Fruit fly (Drosophila melanogaster) whole organism, pupa: ENCODE results near the gene Oatp33Ea.

ENCODE experiments used
- CG10348 ChIP-seq: fragments of 200-800 bp; sonication (Bioruptor generic); IDR thresholded peaks from 2 replicates; pipeline ENCODE4 v1.3.6; 2022; ENCODE audit warnings: missing biosample characterization, missing genetic modification characterization
- CG12605 ChIP-seq: fragments of 200-800 bp; sonication (Bioruptor generic); IDR thresholded peaks from 2 replicates; pipeline ENCODE4 v1.3.6; 2022; ENCODE audit warnings: missing biosample characterization, missing genetic modification characterization
- CG13204 ChIP-seq: fragments of 200-800 bp; sonication (Bioruptor generic); optimal IDR thresholded peaks from 2 replicates; lab custom pipeline; 2018; ENCODE audit warnings: missing biosample characterization, mild to moderate bottlenecking, missing genetic modification characterization, moderate library complexity
- CG14655 ChIP-seq: fragments of 200-800 bp; sonication (Bioruptor generic); optimal IDR thresholded peaks from 3 replicates; lab custom pipeline; 2017; ENCODE audit warnings: mild to moderate bottlenecking, missing biosample characterization, missing genetic modification reagents, missing genetic modification characterization
- CG15710 ChIP-seq: fragments of 200-800 bp; sonication (Bioruptor generic); optimal IDR thresholded peaks from 2 replicates; lab custom pipeline; 2018; ENCODE audit warnings: missing biosample characterization, mild to moderate bottlenecking, missing genetic modification characterization, moderate library complexity
- CG17806 ChIP-seq: fragments of 200-800 bp; sonication (Bioruptor generic); optimal IDR thresholded peaks from 2 replicates; lab custom pipeline; 2018; ENCODE audit warnings: missing biosample characterization, mild to moderate bottlenecking, missing genetic modification characterization, moderate library complexity
- CG32121 ChIP-seq: fragments of 200-800 bp; sonication (Bioruptor generic); IDR thresholded peaks from 2 replicates; pipeline ENCODE4 v1.3.6; 2022; ENCODE audit warnings: missing biosample characterization, missing genetic modification characterization
- CG34367 ChIP-seq: fragments of 200-800 bp; sonication (Bioruptor generic); optimal IDR thresholded peaks from 2 replicates; lab custom pipeline; 2018; ENCODE audit warnings: missing biosample characterization, mild to moderate bottlenecking, missing genetic modification characterization
- CG4496 ChIP-seq: fragments of 200-800 bp; sonication (Bioruptor generic); IDR thresholded peaks from 3 replicates; pipeline ENCODE4 v1.3.6; 2022; ENCODE audit warnings: missing biosample characterization, missing genetic modification characterization
- CG8159 ChIP-seq: fragments of 200-800 bp; sonication (Bioruptor generic); optimal IDR thresholded peaks from 3 replicates; lab custom pipeline; 2018; ENCODE audit warnings: missing biosample characterization, mild to moderate bottlenecking, missing genetic modification characterization, moderate library complexity
- CG8301 ChIP-seq: fragments of 200-800 bp; sonication (Bioruptor generic); optimal IDR thresholded peaks from 2 replicates; lab custom pipeline; 2018; ENCODE audit warnings: missing biosample characterization, mild to moderate bottlenecking, missing genetic modification characterization
- CG9948 ChIP-seq: fragments of 200-800 bp; sonication (Bioruptor generic); optimal IDR thresholded peaks from 2 replicates; lab custom pipeline; 2018; ENCODE audit warnings: missing biosample characterization, mild to moderate bottlenecking, missing genetic modification characterization, moderate library complexity
- D1 ChIP-seq: fragments of 200-800 bp; sonication (Bioruptor generic); optimal IDR thresholded peaks from 2 replicates; lab custom pipeline; 2018; ENCODE audit warnings: missing biosample characterization, mild to moderate bottlenecking, missing genetic modification characterization, moderate library complexity
- EcR ChIP-seq: fragments of 200-800 bp; sonication (Bioruptor generic); optimal IDR thresholded peaks from 3 replicates; lab custom pipeline; 2019; ENCODE audit warnings: missing biosample characterization, missing genetic modification characterization, mild to moderate bottlenecking, moderate library complexity, missing genetic modification reagents
- Ets98B ChIP-seq: fragments of 200-800 bp; sonication (Bioruptor generic); IDR thresholded peaks from 2 replicates; pipeline ENCODE4 v1.3.6; 2022; ENCODE audit warnings: missing biosample characterization, missing genetic modification characterization
- Pif1A ChIP-seq: fragments of 200-800 bp; sonication (Bioruptor generic); optimal IDR thresholded peaks from 3 replicates; lab custom pipeline; 2016; ENCODE audit warnings: missing biosample characterization, missing genetic modification characterization
- Pif1B ChIP-seq: fragments of 200-800 bp; sonication (Bioruptor generic); optimal IDR thresholded peaks from 3 replicates; lab custom pipeline; 2016; ENCODE audit warnings: missing biosample characterization, missing genetic modification characterization
- Snoo ChIP-seq: fragments of 200-800 bp; sonication (Bioruptor generic); optimal IDR thresholded peaks from 3 replicates; lab custom pipeline; 2017; ENCODE audit warnings: missing biosample characterization, mild to moderate bottlenecking, missing genetic modification characterization, inconsistent platforms
- fd96Ca ChIP-seq: fragments of 200-800 bp; sonication (Bioruptor generic); IDR thresholded peaks from 3 replicates; pipeline ENCODE4 v1.3.6; 2022; ENCODE audit warnings: missing biosample characterization, missing genetic modification characterization
- gl ChIP-seq: fragments of 200-800 bp; sonication (Bioruptor generic); optimal IDR thresholded peaks from 2 replicates; lab custom pipeline; 2018; ENCODE audit warnings: missing biosample characterization, mild to moderate bottlenecking, missing genetic modification characterization
- rn ChIP-seq: fragments of 200-800 bp; sonication (Bioruptor generic); IDR thresholded peaks from 2 replicates; pipeline ENCODE4 v1.3.6; 2022; ENCODE audit warnings: missing biosample characterization, missing genetic modification characterization

Gene Oatp33Ea

DNA sequence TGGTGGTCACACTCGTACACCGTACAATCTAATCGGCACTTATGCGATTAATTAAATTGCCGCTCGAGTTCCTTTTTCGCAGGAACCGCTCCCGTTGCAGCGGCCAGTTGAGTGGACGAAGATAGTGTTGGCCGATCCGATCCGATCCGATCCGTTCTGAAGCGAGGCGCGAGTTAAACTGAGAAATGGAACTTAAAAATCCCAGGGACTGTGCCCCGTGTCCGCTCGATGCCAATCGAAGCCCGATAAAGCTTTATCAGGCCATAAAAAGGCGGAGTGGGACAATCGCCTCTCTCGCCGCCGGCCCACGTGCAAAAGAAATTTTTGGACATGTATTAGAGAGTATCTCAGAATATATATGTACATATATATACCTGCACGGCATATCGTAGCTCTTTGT lies at the start of gene Oatp33Ea:
TSS of gene Oatp33Ea (minus strand) at position 182 of the 400 bp plus-strand sequence.
- TF ChIP-seq CG32121 (GFP tag; lab: Robert Waterston, UW) (no peak), CG14655 (GFP tag; lab: Kevin White, UChicago) (no peak), rn (GFP tag; lab: Robert Waterston, UW) (no peak), fd96Ca (GFP tag; lab: Robert Waterston, UW) (no peak)

- peak; percentile 30 for TF ChIP-seq EcR
- no peak for TF ChIP-seq CG34367 (tag; lab: Kevin White, UChicago)
- TF ChIP-seq CG15710 = no peak
- no peak for TF ChIP-seq CG13204
- no peak for TF ChIP-seq Snoo
Measured at dm6 chr2L:12495196-12495595, 49.5 kb upstream of the Oatp33Ea start.

dm6 chr2L:12493771-12494317 lies 48.1 kb upstream of the Oatp33Ea start:
- peak; percentile 16 for TF ChIP-seq Snoo
- TF ChIP-seq CG15710 = no peak
- peak; percentile 73; the same call in 1 of the 2 replicates for TF ChIP-seq CG12605
- no peak for TF ChIP-seq rn (GFP tag; lab: Robert Waterston, UW)
- no peak for TF ChIP-seq CG9948 (tag; lab: Kevin White, UChicago)
- TF ChIP-seq CG4496 (GFP tag; lab: Robert Waterston, UW) = peak; percentile 35; the same call in 1 of the 3 replicates
- TF ChIP-seq, all 21 proteins: peak for 3

- TF ChIP-seq CG34367 (tag; lab: Kevin White, UChicago) (no peak), CG10348 (no peak), fd96Ca (GFP tag; lab: Robert Waterston, UW) (no peak), CG32121 (GFP tag; lab: Robert Waterston, UW) (0 out of 2 replicates have a peak, but pooled peaks have one; percentile 60)
Measured at dm6 chr2L:12493101-12493770, 47.5 kb upstream of the Oatp33Ea start.

- TF ChIP-seq EcR (peak; percentile 78), CG8301 (tag; lab: Kevin White, UChicago) (no peak), CG4496 (GFP tag; lab: Robert Waterston, UW) (no peak), Pif1B (no peak)
- TF ChIP-seq, all 21 proteins: peak for 1
Measured at dm6 chr2L:12489470-12489869, 43.7 kb upstream of the Oatp33Ea start.

DNA sequence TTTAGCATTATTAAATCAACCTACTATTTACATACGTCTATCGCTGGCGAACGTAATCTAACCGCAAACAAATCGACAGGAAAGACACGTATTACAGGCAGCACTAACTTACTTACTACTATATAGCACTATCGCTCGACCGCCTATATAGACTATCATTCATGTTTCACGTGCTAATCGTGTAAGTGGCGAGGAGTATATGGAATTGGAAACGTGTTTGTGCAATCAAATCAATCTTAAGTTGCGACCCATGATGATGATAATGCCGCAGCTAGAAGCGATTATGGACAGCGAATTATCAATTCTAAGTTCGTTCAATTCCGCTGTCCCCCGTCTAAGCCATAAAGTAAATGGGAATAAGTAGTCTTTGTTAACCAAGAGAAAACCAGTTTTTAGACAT lies 42.1 kb upstream of the Oatp33Ea start:
- TF ChIP-seq rn (GFP tag; lab: Robert Waterston, UW) (no peak), CG34367 (tag; lab: Kevin White, UChicago) (no peak), CG8301 (tag; lab: Kevin White, UChicago) (no peak), Pif1A (GFP tag; lab: Kevin White, UChicago) (no peak), Pif1B (no peak), EcR (no peak), CG15710 (no peak), gl (tag; lab: Kevin White, UChicago) (no peak), CG4496 (GFP tag; lab: Robert Waterston, UW) (no peak), CG8159 (tag; lab: Kevin White, UChicago) (no peak), Ets98B (GFP tag; lab: Robert Waterston, UW) (no peak), fd96Ca (GFP tag; lab: Robert Waterston, UW) (no peak), CG10348 (no peak), Snoo (no peak), CG13204 (no peak), CG17806 (no peak), CG14655 (GFP tag; lab: Kevin White, UChicago) (no peak), D1 (tag; lab: Kevin White, UChicago) (no peak), CG32121 (GFP tag; lab: Robert Waterston, UW) (no peak)
- TF ChIP-seq, all 21 proteins: peak for 0

DNA sequence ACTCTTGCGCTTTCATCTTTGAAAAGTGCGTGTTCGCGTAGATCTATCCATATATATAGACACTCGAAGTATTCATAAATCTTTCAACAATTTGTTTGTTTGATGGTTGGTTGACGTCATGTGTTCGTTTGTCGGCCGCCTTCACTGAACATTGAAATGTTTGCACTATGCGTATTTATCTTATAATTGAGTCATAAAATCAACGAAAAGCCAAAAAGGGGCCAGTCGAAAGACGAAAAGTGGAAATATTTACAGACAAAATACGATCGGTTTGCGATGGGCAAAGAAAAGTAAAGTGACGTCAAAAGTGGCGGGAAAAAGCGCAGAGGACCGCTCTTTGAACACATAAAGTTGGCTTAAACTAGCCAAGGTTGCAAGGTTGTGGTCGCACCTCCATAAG lies 41.6 kb upstream of the Oatp33Ea start:
- TF ChIP-seq fd96Ca (GFP tag; lab: Robert Waterston, UW) (no peak), CG15710 (no peak), CG34367 (tag; lab: Kevin White, UChicago) (no peak), CG14655 (GFP tag; lab: Kevin White, UChicago) (no peak), Ets98B (GFP tag; lab: Robert Waterston, UW) (no peak), CG13204 (no peak), rn (GFP tag; lab: Robert Waterston, UW) (no peak), CG8301 (tag; lab: Kevin White, UChicago) (no peak), CG8159 (tag; lab: Kevin White, UChicago) (no peak), gl (tag; lab: Kevin White, UChicago) (no peak), CG17806 (no peak), CG9948 (tag; lab: Kevin White, UChicago) (no peak), EcR (no peak), CG4496 (GFP tag; lab: Robert Waterston, UW) (no peak), CG10348 (no peak), CG12605 (no peak), D1 (tag; lab: Kevin White, UChicago) (no peak), CG32121 (GFP tag; lab: Robert Waterston, UW) (no peak), Pif1A (GFP tag; lab: Kevin White, UChicago) (no peak), Snoo (no peak)
